Worm (Caenorhabditis elegans) whole organism, L1 larva: ENCODE measurements around the gene zig-13.

ENCODE experiments used
- F16B12.6 ChIP-seq: fragments of 150-350 bp; optimal IDR thresholded peaks from 2 replicates; lab custom pipeline; 2014; ENCODE audit warnings: missing biosample characterization, missing genetic modification characterization
- ama-1 ChIP-seq: fragments of 150-350 bp; optimal IDR thresholded peaks from 2 replicates; lab custom pipeline; 2014
- ces-1 ChIP-seq: fragments of 150-350 bp; optimal IDR thresholded peaks from 2 replicates; lab custom pipeline; 2014; ENCODE audit warnings: missing biosample characterization, missing genetic modification reagents, missing genetic modification characterization
- fos-1 ChIP-seq: fragments of 150-350 bp; optimal IDR thresholded peaks from 2 replicates; lab custom pipeline; 2014; ENCODE audit warnings: missing biosample characterization, missing genetic modification characterization
- hpl-2 ChIP-seq: fragments of 150-350 bp; optimal IDR thresholded peaks from 2 replicates; lab custom pipeline; 2014; ENCODE audit warnings: missing biosample characterization, missing genetic modification reagents, missing genetic modification characterization
- isw-1 ChIP-seq: fragments of 200-800 bp; sonication (Bioruptor generic); IDR thresholded peaks from 2 replicates; pipeline ENCODE4 v1.3.6; 2022; ENCODE audit warnings: missing genetic modification characterization, missing compliant biosample characterization
- lin-13 ChIP-seq: fragments of 150-350 bp; optimal IDR thresholded peaks from 2 replicates; lab custom pipeline; 2014; ENCODE audit warnings: missing biosample characterization, missing genetic modification reagents, missing genetic modification characterization
- nhr-12 ChIP-seq: sonication (generic microtip); optimal IDR thresholded peaks from 2 replicates; lab custom pipeline; 2017; ENCODE audit warnings: missing biosample characterization, missing genetic modification characterization
- nhr-85 ChIP-seq: sonication (generic microtip); peaks from one replicate; lab custom pipeline; 2016; ENCODE audit warnings: missing genetic modification characterization, inconsistent platforms, missing compliant biosample characterization
- unc-30 ChIP-seq: sonication (generic microtip); optimal IDR thresholded peaks from 2 replicates; lab custom pipeline; 2017; ENCODE audit warnings: missing biosample characterization, missing genetic modification characterization

DNA sequence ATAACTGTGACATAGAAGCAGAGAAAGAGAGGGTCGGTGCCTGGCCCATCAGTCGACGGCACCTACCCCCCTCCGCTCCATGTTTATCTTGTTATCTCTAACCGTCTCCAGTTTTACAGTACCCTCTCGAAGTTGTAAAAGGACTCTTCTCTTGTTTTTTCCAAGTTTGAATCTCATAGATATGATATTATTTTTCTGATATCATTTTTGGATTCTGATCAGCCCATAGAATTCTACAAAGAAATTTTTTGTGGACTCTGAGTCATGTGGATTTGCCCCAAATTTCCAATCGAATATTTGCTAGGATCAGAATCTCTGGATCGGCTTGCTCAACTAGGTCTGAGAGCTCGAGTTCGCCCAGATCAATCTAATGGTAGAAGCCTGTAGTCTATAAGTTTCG is 41.9 kb downstream of the zig-13 start, which contains the start of gene C29F9.6:
- TF ChIP-seq nhr-85 (tag; lab: Kevin White, UChicago) (no peak), ces-1 (GFP tag; lab: Kevin White, UChicago) (no peak), hpl-2 (GFP tag; lab: Kevin White, UChicago) (no peak), ama-1 (lab: Kevin White, UChicago) (no peak), isw-1 (GFP tag; lab: Robert Waterston, UW) (no peak), F16B12.6 (tag; lab: Kevin White, UChicago) (no peak), lin-13 (GFP tag; lab: Kevin White, UChicago) (no peak), nhr-12 (no peak), unc-30 (tag; lab: Kevin White, UChicago) (no peak), fos-1 (tag; lab: Kevin White, UChicago) (no peak)
